Worm (Caenorhabditis elegans) whole organism, L4 larva: ENCODE results near the gene Y51H4A.24.
A peak's percentile ranks its signal among the peaks of the same experiment; 100 is the strongest.
"Not testable (repeated sequence)": the region's sequence is repeated elsewhere in the genome, so short reads cannot be mapped to it uniquely, and the experiment has no call there.

ENCODE experiments used
- D1046.2 ChIP-seq: fragments of 200-800 bp; sonication (Bioruptor generic); IDR thresholded peaks from 2 replicates; pipeline ENCODE4 v1.3.6; 2022; ENCODE audit warnings: missing genetic modification characterization, missing compliant biosample characterization
- T20F7.1 ChIP-seq: fragments of 200-800 bp; sonication (Bioruptor generic); optimal IDR thresholded peaks from 2 replicates; lab custom pipeline; 2018; ENCODE audit warnings: mild to moderate bottlenecking, missing genetic modification characterization, missing compliant biosample characterization
- Y105C5A.15 ChIP-seq: fragments of 200-800 bp; sonication (Bioruptor generic); IDR thresholded peaks from 2 replicates; pipeline ENCODE4 v1.3.6; 2022; ENCODE audit warnings: missing genetic modification characterization, missing compliant biosample characterization
- Y48G9A.11 ChIP-seq: fragments of 200-800 bp; sonication (Bioruptor generic); IDR thresholded peaks from 2 replicates; pipeline ENCODE4 v1.3.6; 2022; ENCODE audit warnings: missing genetic modification reagents, missing genetic modification characterization, missing compliant biosample characterization
- ZK337.2 ChIP-seq: fragments of 200-800 bp; sonication (Bioruptor generic); IDR thresholded peaks from 2 replicates; pipeline ENCODE4 v1.3.6; 2022; ENCODE audit warnings: missing genetic modification reagents, missing genetic modification characterization, missing compliant biosample characterization
- ceh-82 ChIP-seq: sonication (generic microtip); optimal IDR thresholded peaks from 2 replicates; lab custom pipeline; 2017; ENCODE audit warnings: missing biosample characterization, missing genetic modification characterization
- daf-19 ChIP-seq: fragments of 200-800 bp; sonication (Bioruptor generic); conservative IDR thresholded peaks from 2 replicates; pipeline ENCODE4 v1.3.6; 2022; ENCODE audit warnings: missing genetic modification characterization, missing compliant biosample characterization
- dve-1 ChIP-seq: sonication (generic microtip); optimal IDR thresholded peaks from 2 replicates; lab custom pipeline; 2017; ENCODE audit warnings: antibody characterized with exemption, mild to moderate bottlenecking, missing genetic modification characterization, missing compliant biosample characterization; ENCODE audit not compliant: insufficient read depth
- fkh-10 ChIP-seq: fragments of 150-350 bp; optimal IDR thresholded peaks from 2 replicates; lab custom pipeline; 2014; ENCODE audit warnings: missing biosample characterization, missing genetic modification reagents, missing genetic modification characterization
- fos-1 ChIP-seq: fragments of 150-350 bp; optimal IDR thresholded peaks from 2 replicates; lab custom pipeline; 2014; ENCODE audit warnings: missing biosample characterization, missing genetic modification characterization
- gei-8 ChIP-seq: fragments of 200-800 bp; sonication (Bioruptor generic); optimal IDR thresholded peaks from 2 replicates; lab custom pipeline; 2018; ENCODE audit warnings: mild to moderate bottlenecking, missing genetic modification characterization, missing compliant biosample characterization
- hmg-1.1 ChIP-seq: fragments of 200-800 bp; sonication (Bioruptor generic); IDR thresholded peaks from 2 replicates; pipeline ENCODE4 v1.3.6; 2022; ENCODE audit warnings: missing genetic modification reagents, missing genetic modification characterization, missing compliant biosample characterization
- lin-29 ChIP-seq: fragments of 200-800 bp; sonication (Bioruptor generic); IDR thresholded peaks from 2 replicates; pipeline ENCODE4 v1.3.6; 2022; ENCODE audit warnings: missing genetic modification reagents, missing genetic modification characterization, missing compliant biosample characterization
- madf-5 ChIP-seq, 2 experiments: fragments of 200-800 bp; sonication (Bioruptor generic); IDR thresholded peaks; 2 replicates each; pipeline ENCODE4 v1.3.6; 2022; ENCODE audit warnings: missing compliant biosample characterization in 2 of 2, missing genetic modification characterization in 2 of 2
- mdl-1 ChIP-seq, 2 experiments: fragments of 150-350 bp in 1 of 2; sonication (generic microtip) in 1 of 2; optimal IDR thresholded peaks; 2 replicates each; lab custom pipeline; 2014 to 2017; ENCODE audit warnings: missing biosample characterization in 2 of 2, missing genetic modification characterization in 2 of 2
- mdt-29 ChIP-seq: fragments of 200-800 bp; sonication (Bioruptor generic); IDR thresholded peaks from 2 replicates; pipeline ENCODE4 v1.3.6; 2022; ENCODE audit warnings: missing genetic modification reagents, missing genetic modification characterization, missing compliant biosample characterization
- mxl-3 ChIP-seq: fragments of 200-800 bp; sonication (Bioruptor generic); optimal IDR thresholded peaks from 2 replicates; lab custom pipeline; 2018; ENCODE audit warnings: mild to moderate bottlenecking, missing genetic modification characterization, missing compliant biosample characterization
- nhr-237 ChIP-seq: sonication (generic microtip); optimal IDR thresholded peaks from 2 replicates; lab custom pipeline; 2017; ENCODE audit warnings: missing biosample characterization, missing genetic modification characterization
- nhr-48 ChIP-seq: sonication (generic microtip); optimal IDR thresholded peaks from 2 replicates; lab custom pipeline; 2016; ENCODE audit warnings: mild to moderate bottlenecking, missing genetic modification characterization, missing compliant biosample characterization
- nhr-6 ChIP-seq: fragments of 150-350 bp; optimal IDR thresholded peaks from 2 replicates; lab custom pipeline; 2014; ENCODE audit warnings: missing biosample characterization, missing genetic modification characterization
- php-3 ChIP-seq: fragments of 200-800 bp; sonication (Bioruptor generic); IDR thresholded peaks from 2 replicates; pipeline ENCODE4 v1.3.6; 2022; ENCODE audit warnings: missing genetic modification reagents, missing genetic modification characterization, missing compliant biosample characterization
- set-16 ChIP-seq: fragments of 200-800 bp; sonication (Bioruptor generic); IDR thresholded peaks from 2 replicates; pipeline ENCODE4 v1.3.6; 2022; ENCODE audit warnings: missing genetic modification reagents, missing genetic modification characterization, missing compliant biosample characterization
- snpc-1.2 ChIP-seq: fragments of 200-800 bp; sonication (Bioruptor generic); IDR thresholded peaks from 2 replicates; pipeline ENCODE4 v1.3.6; 2022; ENCODE audit warnings: missing genetic modification reagents, missing genetic modification characterization, missing compliant biosample characterization
- snpc-4 ChIP-seq: fragments of 150-350 bp; optimal IDR thresholded peaks from 2 replicates; lab custom pipeline; 2014; ENCODE audit warnings: missing biosample characterization, missing genetic modification characterization
- unc-130 ChIP-seq: sonication (generic microtip); optimal IDR thresholded peaks from 2 replicates; lab custom pipeline; 2016; ENCODE audit warnings: missing genetic modification reagents, missing genetic modification characterization, missing compliant biosample characterization
- unc-39 ChIP-seq: sonication (generic microtip); optimal IDR thresholded peaks from 2 replicates; lab custom pipeline; 2017; ENCODE audit warnings: missing biosample characterization, missing genetic modification characterization
- unc-62 ChIP-seq, 3 experiments: fragments of 150-350 bp in 1 of 3; sonication (generic microtip); optimal IDR thresholded peaks in 2 of 3; peaks in 1 of 3; 1 replicate in 1 of 3; 2 replicates in 2 of 3; lab custom pipeline; 2014 to 2017; ENCODE audit warnings: missing biosample characterization in 3 of 3, missing genetic modification characterization in 3 of 3, missing genetic modification reagents in 3 of 3, missing genotype in 1 of 3
- zfp-3 ChIP-seq: fragments of 200-800 bp; sonication (Bioruptor generic); conservative IDR thresholded peaks from 2 replicates; pipeline ENCODE4 v1.3.6; 2022; ENCODE audit warnings: missing genetic modification reagents, missing genetic modification characterization, missing compliant biosample characterization
- ztf-7 ChIP-seq: fragments of 150-350 bp; optimal IDR thresholded peaks from 2 replicates; lab custom pipeline; 2014; ENCODE audit warnings: missing biosample characterization, missing genetic modification characterization

Gene Y51H4A.24

ce11 chrIV:16722616-16723015 lies 18.1 kb downstream of the Y51H4A.24 start, which contains the start of gene Y51H4A.23:
Gene Y51H4A.23 (plus strand): TSS chrIV:16722916.
- TF ChIP-seq snpc-1.2 (GFP tag; lab: Robert Waterston, UW) (peak; percentile 47; the same call in 1 of the 2 replicates), unc-62 (GFP tag; optimal IDR thresholded peaks at IDR 0.05 in 1 of 2; lab: Kevin White, UChicago) (peak in 1 of 2 experiments; percentile 50)
- not testable (repeated sequence) for TF ChIP-seq unc-62 (tag; optimal IDR thresholded peaks at IDR 0.05; lab: Kevin White, UChicago)

- TF ChIP-seq set-16 (GFP tag; lab: Robert Waterston, UW) (peak; percentile 63), D1046.2 (GFP tag; lab: Robert Waterston, UW) (no peak), snpc-1.2 (GFP tag; lab: Robert Waterston, UW) (peak; percentile 61)
- TF ChIP-seq, all 104 proteins: peak for 2
These were observed 18.6 kb downstream of the Y51H4A.24 start for ce11 chrIV:16722000-16722607.

- TF ChIP-seq fos-1 (tag; lab: Kevin White, UChicago) (no peak), fkh-10 (GFP tag; lab: Kevin White, UChicago) (no peak), madf-5 (GFP tag; IDR thresholded peaks at IDR 0.05; lab: Robert Waterston, UW) (no peak), lin-29 (GFP tag; lab: Robert Waterston, UW) (no peak), unc-39 (tag; lab: Kevin White, UChicago) (no peak), dve-1 (tag; lab: Kevin White, UChicago) (no peak), ztf-7 (tag; lab: Kevin White, UChicago) (no peak), unc-62 (GFP tag; optimal IDR thresholded peaks at IDR 0.05 in 1 of 2; lab: Kevin White, UChicago) (no peak), unc-62 (tag; optimal IDR thresholded peaks at IDR 0.05; lab: Kevin White, UChicago) (no peak), zfp-3 (GFP tag; lab: Robert Waterston, UW) (no peak), mdt-29 (GFP tag; lab: Robert Waterston, UW) (no peak), nhr-237 (tag; lab: Kevin White, UChicago) (no peak), daf-19 (GFP tag; lab: Robert Waterston, UW) (no peak), snpc-4 (tag; lab: Kevin White, UChicago) (no peak), nhr-6 (no peak), Y105C5A.15 (GFP tag; lab: Robert Waterston, UW) (no peak), php-3 (no peak), ZK337.2 (GFP tag; lab: Robert Waterston, UW) (no peak), nhr-48 (no peak), ceh-82 (no peak)
These were observed 20.3 kb downstream of the Y51H4A.24 start, which contains the start of gene Y51H4A.22 for ce11 chrIV:16720412-16720811. Gene Y51H4A.22 (plus strand): TSS chrIV:16720712.

ce11 chrIV:16718651-16719050 lies 22.0 kb downstream of the Y51H4A.24 start:
- TF ChIP-seq gei-8 (GFP tag; lab: Kevin White, UChicago) (no peak), unc-39 (tag; lab: Kevin White, UChicago) (no peak), set-16 (GFP tag; lab: Robert Waterston, UW) (no peak), mxl-3 (GFP tag; lab: Kevin White, UChicago) (no peak), snpc-1.2 (GFP tag; lab: Robert Waterston, UW) (peak; percentile 71), Y48G9A.11 (GFP tag; lab: Robert Waterston, UW) (no peak), mdl-1 (tag; optimal IDR thresholded peaks at IDR 0.05; lab: Kevin White, UChicago) (no peak), madf-5 (GFP tag; IDR thresholded peaks at IDR 0.05; lab: Robert Waterston, UW) (no peak)

- TF ChIP-seq unc-130 (GFP tag; lab: Kevin White, UChicago) (no peak), ztf-7 (tag; lab: Kevin White, UChicago) (no peak), snpc-1.2 (GFP tag; lab: Robert Waterston, UW) (peak; percentile 79), hmg-1.1 (no peak)
These were observed 30.4 kb downstream of the Y51H4A.24 start for ce11 chrIV:16710312-16710711.

ce11 chrIV:16709713-16710112 lies 31.0 kb downstream of the Y51H4A.24 start:
- TF ChIP-seq snpc-1.2 (GFP tag; lab: Robert Waterston, UW) (peak; percentile 58; the same call in 1 of the 2 replicates), T20F7.1 (GFP tag; lab: Kevin White, UChicago) (no peak)
